Fruit fly (Drosophila melanogaster) whole organism, embryonic: ENCODE measurements around the gene CG13029.

Experiments
- CG11504 ChIP-seq: fragments of 200-800 bp; sonication (Bioruptor generic); optimal IDR thresholded peaks from 3 replicates; lab custom pipeline; 2019; ENCODE audit warnings: missing biosample characterization, mild to moderate bottlenecking, missing genetic modification characterization, moderate library complexity
- CHES-1-like ChIP-seq: fragments of 200-800 bp; sonication (Bioruptor generic); optimal IDR thresholded peaks from 2 replicates; lab custom pipeline; 2016; ENCODE audit warnings: missing biosample characterization, missing genetic modification characterization

DNA sequence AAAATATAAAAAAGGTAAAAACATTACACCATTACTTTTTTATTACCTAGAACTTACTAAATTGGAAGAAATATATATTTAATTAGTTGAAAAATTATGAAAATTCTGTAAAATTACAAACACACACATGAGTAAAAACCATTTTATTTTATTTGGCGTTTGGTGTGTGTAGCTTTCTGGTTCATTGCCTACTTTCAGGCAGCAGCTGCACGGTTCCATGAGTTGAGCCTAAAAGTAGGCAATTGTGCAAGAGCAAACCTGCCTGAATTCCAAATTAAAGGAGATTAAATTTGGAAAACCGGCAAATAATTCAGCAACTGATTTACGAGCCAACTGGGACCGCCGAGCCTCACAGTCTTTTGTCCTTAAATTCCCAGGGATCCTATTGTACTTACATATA is 15.1 kb downstream of the CG13029 start:
- TF ChIP-seq CHES-1-like (GFP tag; lab: Kevin White, UChicago) (no peak), CG11504 (tag; lab: Kevin White, UChicago) (no peak)
